Worm (Caenorhabditis elegans) whole organism, L4 larva: ENCODE data around the gene Y32G9A.12.

Experiments
- F44E2.7 ChIP-seq: fragments of 200-800 bp; sonication (Bioruptor generic); IDR thresholded peaks from 2 replicates; pipeline ENCODE4 v2.1.2; 2022; ENCODE audit warnings: missing genetic modification characterization, missing compliant biosample characterization
- R02D3.7 ChIP-seq: fragments of 150-350 bp; sonication (generic microtip); optimal IDR thresholded peaks from 3 replicates; lab custom pipeline; 2014; ENCODE audit warnings: missing biosample characterization, missing genetic modification characterization
- T26A8.4 ChIP-seq: fragments of 200-800 bp; sonication (Bioruptor generic); IDR thresholded peaks from 2 replicates; pipeline ENCODE4 v1.3.6; 2022; ENCODE audit warnings: missing genetic modification characterization, missing compliant biosample characterization
- aha-1 ChIP-seq: fragments of 150-350 bp; peaks from one replicate; lab custom pipeline; 2014; ENCODE audit warnings: missing biosample characterization, missing genetic modification characterization
- ceh-32 ChIP-seq: sonication (generic microtip); optimal IDR thresholded peaks from 2 replicates; lab custom pipeline; 2016; ENCODE audit warnings: mild to moderate bottlenecking, missing genetic modification characterization, missing compliant biosample characterization; ENCODE audit not compliant: poor library complexity
- daf-12 ChIP-seq: fragments of 150-350 bp; optimal IDR thresholded peaks from 2 replicates; lab custom pipeline; 2014; ENCODE audit warnings: missing biosample characterization, missing genetic modification reagents, missing genetic modification characterization
- daf-16 ChIP-seq, 3 experiments: sonication (generic microtip); optimal IDR thresholded peaks; 2 replicates each; lab custom pipeline; 2016 to 2017; ENCODE audit warnings: missing genetic modification characterization in 3 of 3, missing genetic modification reagents in 3 of 3, mild to moderate bottlenecking in 2 of 3, missing compliant biosample characterization in 2 of 3, missing biosample characterization in 1 of 3, moderate library complexity in 1 of 3
- daf-8 ChIP-seq: fragments of 200-800 bp; sonication (Bioruptor generic); IDR thresholded peaks from 2 replicates; pipeline ENCODE4 v1.3.6; 2022; ENCODE audit warnings: missing genetic modification characterization, missing compliant biosample characterization
- dmd-6 ChIP-seq: fragments of 200-800 bp; sonication (Bioruptor generic); IDR thresholded peaks from 2 replicates; pipeline ENCODE4 v1.3.6; 2022; ENCODE audit warnings: missing genetic modification reagents, missing genetic modification characterization, missing compliant biosample characterization
- dmd-8 ChIP-seq: fragments of 200-800 bp; sonication (Bioruptor generic); IDR thresholded peaks from 2 replicates; pipeline ENCODE4 v1.3.6; 2022; ENCODE audit warnings: missing genetic modification characterization, missing compliant biosample characterization
- dve-1 ChIP-seq: sonication (generic microtip); optimal IDR thresholded peaks from 2 replicates; lab custom pipeline; 2017; ENCODE audit warnings: antibody characterized with exemption, mild to moderate bottlenecking, missing genetic modification characterization, missing compliant biosample characterization; ENCODE audit not compliant: insufficient read depth
- hlh-11 ChIP-seq: fragments of 200-800 bp; sonication (Bioruptor generic); optimal IDR thresholded peaks from 2 replicates; lab custom pipeline; 2018; ENCODE audit warnings: mild to moderate bottlenecking, missing genetic modification characterization, missing compliant biosample characterization
- hlh-30 ChIP-seq: sonication (generic microtip); optimal IDR thresholded peaks from 2 replicates; lab custom pipeline; 2017; ENCODE audit warnings: antibody characterized with exemption, mild to moderate bottlenecking, missing genetic modification characterization, missing compliant biosample characterization; ENCODE audit not compliant: insufficient read depth
- hmg-1.1 ChIP-seq: fragments of 200-800 bp; sonication (Bioruptor generic); IDR thresholded peaks from 2 replicates; pipeline ENCODE4 v1.3.6; 2022; ENCODE audit warnings: missing genetic modification reagents, missing genetic modification characterization, missing compliant biosample characterization
- jun-1 ChIP-seq: fragments of 150-350 bp; optimal IDR thresholded peaks from 2 replicates; lab custom pipeline; 2014; ENCODE audit warnings: missing biosample characterization, missing genetic modification reagents, missing genetic modification characterization
- lsy-2 ChIP-seq, 2 experiments: fragments of 150-350 bp in 1 of 2; sonication (generic microtip) in 1 of 2; optimal IDR thresholded peaks; 2 replicates each; lab custom pipeline; 2014 to 2017; ENCODE audit warnings: missing biosample characterization in 2 of 2, missing genetic modification characterization in 2 of 2
- mep-1 ChIP-seq: fragments of 150-350 bp; sonication (generic microtip); optimal IDR thresholded peaks from 3 replicates; lab custom pipeline; 2014; ENCODE audit warnings: missing biosample characterization, missing genetic modification characterization
- mes-2 ChIP-seq: sonication (generic microtip); optimal IDR thresholded peaks from 2 replicates; lab custom pipeline; 2016; ENCODE audit warnings: missing genotype, mild to moderate bottlenecking, missing genetic modification characterization, missing compliant biosample characterization; ENCODE audit not compliant: poor library complexity, severe bottlenecking
- nhr-10 ChIP-seq: fragments of 150-350 bp; optimal IDR thresholded peaks from 2 replicates; lab custom pipeline; 2014; ENCODE audit warnings: missing biosample characterization, missing genetic modification characterization
- nhr-25 ChIP-seq: sonication (generic microtip); optimal IDR thresholded peaks from 2 replicates; lab custom pipeline; 2017; ENCODE audit warnings: missing genetic modification characterization, mild to moderate bottlenecking, missing compliant biosample characterization, antibody characterized with exemption, moderate library complexity, borderline replicate concordance; ENCODE audit not compliant: insufficient read depth
- nhr-28 ChIP-seq: fragments of 150-350 bp; optimal IDR thresholded peaks from 2 replicates; lab custom pipeline; 2014; ENCODE audit warnings: missing biosample characterization, missing genetic modification characterization
- nhr-77 ChIP-seq: fragments of 150-350 bp; optimal IDR thresholded peaks from 2 replicates; lab custom pipeline; 2014; ENCODE audit warnings: missing biosample characterization, missing genetic modification characterization
- pha-4 ChIP-seq, 2 experiments: fragments of 150-350 bp in 1 of 2; fragments of 200-800 bp in 1 of 2; sonication (Bioruptor generic) in 1 of 2; IDR thresholded peaks in 1 of 2; optimal IDR thresholded peaks in 1 of 2; 2 replicates each; pipeline versions ENCODE4 v1.3.6 to Lab custom; 2014 to 2022; ENCODE audit warnings: missing genetic modification characterization in 2 of 2, missing genetic modification reagents in 2 of 2, missing biosample characterization in 1 of 2, missing compliant biosample characterization in 1 of 2
- pqm-1 ChIP-seq: sonication (generic microtip); optimal IDR thresholded peaks from 2 replicates; lab custom pipeline; 2017; ENCODE audit warnings: missing biosample characterization, missing genetic modification characterization
- rbr-2 ChIP-seq: sonication (generic microtip); optimal IDR thresholded peaks from 2 replicates; lab custom pipeline; 2016; ENCODE audit warnings: missing genotype, missing genetic modification characterization, missing compliant biosample characterization
- sdz-12 ChIP-seq: fragments of 200-800 bp; sonication (Bioruptor generic); optimal IDR thresholded peaks from 2 replicates; lab custom pipeline; 2018; ENCODE audit warnings: mild to moderate bottlenecking, missing genetic modification characterization, missing compliant biosample characterization
- snpc-4 ChIP-seq: fragments of 150-350 bp; optimal IDR thresholded peaks from 2 replicates; lab custom pipeline; 2014; ENCODE audit warnings: missing biosample characterization, missing genetic modification characterization
- tra-1 ChIP-seq: fragments of 200-800 bp; sonication (Bioruptor generic); IDR thresholded peaks from 2 replicates; pipeline ENCODE4 v1.3.6; 2022; ENCODE audit warnings: missing genetic modification reagents, missing genetic modification characterization, missing compliant biosample characterization
- unc-62 ChIP-seq, 3 experiments: fragments of 150-350 bp in 1 of 3; sonication (generic microtip); optimal IDR thresholded peaks in 2 of 3; peaks in 1 of 3; 1 replicate in 1 of 3; 2 replicates in 2 of 3; lab custom pipeline; 2014 to 2017; ENCODE audit warnings: missing biosample characterization in 3 of 3, missing genetic modification characterization in 3 of 3, missing genetic modification reagents in 3 of 3, missing genotype in 1 of 3
- zfp-3 ChIP-seq: fragments of 200-800 bp; sonication (Bioruptor generic); conservative IDR thresholded peaks from 2 replicates; pipeline ENCODE4 v1.3.6; 2022; ENCODE audit warnings: missing genetic modification reagents, missing genetic modification characterization, missing compliant biosample characterization
- zip-2 ChIP-seq: fragments of 150-350 bp; optimal IDR thresholded peaks from 2 replicates; lab custom pipeline; 2014; ENCODE audit warnings: missing biosample characterization, missing genetic modification characterization
- ztf-11 ChIP-seq: fragments of 150-350 bp; optimal IDR thresholded peaks from 2 replicates; lab custom pipeline; 2014; ENCODE audit warnings: missing biosample characterization, missing genetic modification characterization

The Y32G9A.12 gene

ce11 chrV:1889996-1890395, 30.0 kb downstream of the Y32G9A.12 start (continued):
- TF ChIP-seq nhr-77 (no peak), jun-1 (tag; lab: Kevin White, UChicago) (no peak), F44E2.7 (no peak), hlh-30 (tag; lab: Kevin White, UChicago) (peak; percentile 59), zip-2 (tag; lab: Kevin White, UChicago) (no peak), hlh-11 (no peak), T26A8.4 (GFP tag; lab: Robert Waterston, UW) (no peak), tra-1 (GFP tag; lab: Robert Waterston, UW) (no peak), nhr-10 (tag; lab: Kevin White, UChicago) (no peak), ceh-32 (tag; lab: Kevin White, UChicago) (no peak), pha-4 (GFP tag; IDR thresholded peaks at IDR 0.05; lab: Robert Waterston, UW) (no peak), pha-4 (tag; optimal IDR thresholded peaks at IDR 0.05; lab: Kevin White, UChicago) (no peak), dmd-8 (GFP tag; lab: Robert Waterston, UW) (no peak), dmd-6 (GFP tag; lab: Robert Waterston, UW) (0 out of 2 replicates have a peak, but pooled peaks have one; percentile 15), zfp-3 (GFP tag; lab: Robert Waterston, UW) (no peak), rbr-2 (tag; lab: Kevin White, UChicago) (no peak), daf-12 (tag; lab: Kevin White, UChicago) (no peak), ztf-11 (tag; lab: Kevin White, UChicago) (no peak), daf-8 (GFP tag; lab: Robert Waterston, UW) (no peak)

- TF ChIP-seq hlh-30 (tag; lab: Kevin White, UChicago), result no peak
- TF ChIP-seq aha-1 (tag; lab: Kevin White, UChicago), result peak; percentile 92
- TF ChIP-seq nhr-25 (tag; lab: Kevin White, UChicago), result no peak
- TF ChIP-seq, all 104 proteins: peak for 1
Measured at ce11 chrV:1888299-1888698, 31.7 kb downstream of the Y32G9A.12 start.

ce11 chrV:1886997-1887396, 33.0 kb downstream of the Y32G9A.12 start:
- TF ChIP-seq aha-1 (tag; lab: Kevin White, UChicago), result no peak
- no peak for TF ChIP-seq snpc-4
- peak; percentile 57 for TF ChIP-seq hmg-1.1 (GFP tag; lab: Robert Waterston, UW)
- no peak for TF ChIP-seq sdz-12 (GFP tag; lab: Kevin White, UChicago)
- peak; percentile 7 for TF ChIP-seq mes-2 (tag; lab: Kevin White, UChicago)
- peak in 1 of 2 experiments; percentile 11 for TF ChIP-seq lsy-2 (tag; optimal IDR thresholded peaks at IDR 0.05; lab: Kevin White, UChicago)
- TF ChIP-seq unc-62 (GFP tag; optimal IDR thresholded peaks at IDR 0.05 in 1 of 2; lab: Kevin White, UChicago), result peak in 1 of 2 experiments; percentile 19
- TF ChIP-seq unc-62 (tag; optimal IDR thresholded peaks at IDR 0.05; lab: Kevin White, UChicago), result no peak
- TF ChIP-seq rbr-2 (tag; lab: Kevin White, UChicago), result peak; percentile 1

- peak; percentile 37 for TF ChIP-seq dve-1 (tag; lab: Kevin White, UChicago)
- TF ChIP-seq mep-1 (tag; lab: Kevin White, UChicago), result no peak
- TF ChIP-seq nhr-77, result peak; percentile 33
- no peak for TF ChIP-seq R02D3.7
- TF ChIP-seq pqm-1 (tag; lab: Kevin White, UChicago), result peak; percentile 92
- TF ChIP-seq daf-16 (GFP tag; optimal IDR thresholded peaks at IDR 0.05; lab: Kevin White, UChicago), result no peak
- peak; percentile 78 for TF ChIP-seq daf-16 (tag; optimal IDR thresholded peaks at IDR 0.05; lab: Kevin White, UChicago)
- peak; percentile 59 for TF ChIP-seq nhr-28
- TF ChIP-seq hlh-11, result peak; percentile 47
- TF ChIP-seq, all 104 proteins: peak for 6
Measured at ce11 chrV:1883131-1883530, 36.9 kb downstream of the Y32G9A.12 start.
